Fruit fly (Drosophila melanogaster) whole organism, embryonic: ENCODE results near the gene Adsl.

ENCODE experiments used
- CG17829 ChIP-seq: fragments of 200-800 bp; optimal IDR thresholded peaks from 2 replicates; lab custom pipeline; 2019; ENCODE audit warnings: missing biosample characterization, mild to moderate bottlenecking, missing genetic modification characterization, moderate library complexity
- CG9609 ChIP-seq: fragments of 200-800 bp; sonication (Bioruptor generic); optimal IDR thresholded peaks from 3 replicates; lab custom pipeline; 2016; ENCODE audit warnings: missing biosample characterization, missing genetic modification characterization
- D ChIP-seq, 2 experiments: fragments of 200-800 bp in 1 of 2; fragments of >200 bp in 1 of 2; sonication (Bioruptor generic) in 1 of 2; optimal IDR thresholded peaks; 2 replicates in 1 of 2; 3 replicates in 1 of 2; lab custom pipeline; 2017; ENCODE audit warnings: mild to moderate bottlenecking in 1 of 2, missing biosample characterization in 1 of 2, missing genetic modification characterization in 1 of 2, missing genetic modification reagents in 1 of 2
- YL-1 ChIP-seq: fragments of 200-800 bp; sonication (Bioruptor generic); optimal IDR thresholded peaks from 3 replicates; lab custom pipeline; 2017; ENCODE audit warnings: missing biosample characterization, mild to moderate bottlenecking, missing genetic modification characterization
- luna ChIP-seq: fragments of 200-800 bp; sonication (Bioruptor generic); optimal IDR thresholded peaks from 2 replicates; lab custom pipeline; 2016; ENCODE audit warnings: missing biosample characterization, missing genetic modification characterization
- nerfin-1 ChIP-seq: fragments of 200-800 bp; sonication (Bioruptor generic); optimal IDR thresholded peaks from 3 replicates; lab custom pipeline; 2019; ENCODE audit warnings: missing biosample characterization, mild to moderate bottlenecking, missing genetic modification characterization, moderate library complexity
- nerfin-2 ChIP-seq: fragments of 200-800 bp; sonication (Bioruptor generic); IDR thresholded peaks from 2 replicates; pipeline ENCODE4 v1.3.6; 2022; ENCODE audit warnings: missing biosample characterization, missing genetic modification characterization; ENCODE audit not compliant: partially characterized antibody
- phol ChIP-seq: fragments of 200-800 bp; sonication (Bioruptor generic); optimal IDR thresholded peaks from 3 replicates; lab custom pipeline; 2018; ENCODE audit warnings: missing biosample characterization, mild to moderate bottlenecking, missing genetic modification characterization, moderate library complexity
- slp2 ChIP-seq: fragments of 200-800 bp; sonication (Bioruptor generic); optimal IDR thresholded peaks from 2 replicates; lab custom pipeline; 2016; ENCODE audit warnings: missing biosample characterization, missing genetic modification characterization
- usp ChIP-seq: fragments of >200 bp; optimal IDR thresholded peaks from 2 replicates; lab custom pipeline; 2017; ENCODE audit warnings: missing biosample characterization, missing genetic modification characterization
- zen ChIP-seq: fragments of 200-800 bp; sonication (Bioruptor generic); optimal IDR thresholded peaks from 3 replicates; lab custom pipeline; 2018; ENCODE audit warnings: missing biosample characterization, mild to moderate bottlenecking, missing genetic modification characterization, moderate library complexity

- TF ChIP-seq luna (GFP tag; lab: Kevin White, UChicago) (no peak), CG17829 (tag; lab: Kevin White, UChicago) (no peak), phol (no peak), CG9609 (GFP tag; lab: Kevin White, UChicago) (no peak), D (optimal IDR thresholded peaks at IDR 0.05; lab: Kevin White, UChicago) (no peak), D (GFP tag; optimal IDR thresholded peaks at IDR 0.05; lab: Kevin White, UChicago) (no peak), slp2 (GFP tag; lab: Kevin White, UChicago) (no peak), nerfin-2 (no peak), YL-1 (GFP tag; lab: Kevin White, UChicago) (no peak), usp (GFP tag; lab: Kevin White, UChicago) (no peak), nerfin-1 (tag; lab: Kevin White, UChicago) (no peak), zen (no peak)
These were observed 8.9 kb upstream of the Adsl start for dm6 chr3R:17029796-17030195.
